Worm (Caenorhabditis elegans) whole organism, L1 larva: ENCODE data around the gene unc-9.

Source experiments
- C04F5.9 ChIP-seq: sonication (generic microtip); optimal IDR thresholded peaks from 2 replicates; lab custom pipeline; 2016; ENCODE audit warnings: missing genetic modification characterization, missing compliant biosample characterization
- F16B12.6 ChIP-seq: fragments of 150-350 bp; optimal IDR thresholded peaks from 2 replicates; lab custom pipeline; 2014; ENCODE audit warnings: missing biosample characterization, missing genetic modification characterization
- Y116A8C.19 ChIP-seq: sonication (generic microtip); optimal IDR thresholded peaks from 2 replicates; lab custom pipeline; 2016; ENCODE audit warnings: missing compliant biosample characterization, missing genetic modification characterization, borderline replicate concordance
- aha-1 ChIP-seq: fragments of 150-350 bp; optimal IDR thresholded peaks from 2 replicates; lab custom pipeline; 2014; ENCODE audit warnings: missing biosample characterization, missing genetic modification characterization
- alr-1 ChIP-seq: fragments of 200-800 bp; sonication (Bioruptor generic); optimal IDR thresholded peaks from 2 replicates; lab custom pipeline; 2018; ENCODE audit warnings: borderline replicate concordance, mild to moderate bottlenecking, missing genetic modification characterization, missing compliant biosample characterization
- ceh-63 ChIP-seq: fragments of 200-800 bp; sonication (Bioruptor generic); optimal IDR thresholded peaks from 2 replicates; lab custom pipeline; 2018; ENCODE audit warnings: mild to moderate bottlenecking, missing genetic modification characterization, missing compliant biosample characterization
- ceh-82 ChIP-seq, 3 experiments: fragments of 150-350 bp in 1 of 3; sonication (generic microtip) in 2 of 3; optimal IDR thresholded peaks; 2 replicates each; lab custom pipeline; 2014 to 2017; ENCODE audit warnings: missing biosample characterization in 3 of 3, missing genetic modification characterization in 3 of 3
- dsc-1 ChIP-seq: sonication (generic microtip); optimal IDR thresholded peaks from 2 replicates; lab custom pipeline; 2016; ENCODE audit warnings: mild to moderate bottlenecking, missing genetic modification characterization, missing compliant biosample characterization
- efl-1 ChIP-seq, 4 experiments: fragments of 150-350 bp; optimal IDR thresholded peaks in 3 of 4; peaks in 1 of 4; 1 replicate in 1 of 4; 2 replicates in 3 of 4; lab custom pipeline; 2014; ENCODE audit warnings: missing biosample characterization in 2 of 4, missing genetic modification characterization in 2 of 4, missing genetic modification reagents in 2 of 4
- egl-13 ChIP-seq: sonication (generic microtip); optimal IDR thresholded peaks from 2 replicates; lab custom pipeline; 2016; ENCODE audit warnings: missing genotype, missing genetic modification reagents, missing genetic modification characterization, missing compliant biosample characterization
- elt-2 ChIP-seq: sonication (generic microtip); optimal IDR thresholded peaks from 2 replicates; lab custom pipeline; 2016; ENCODE audit warnings: missing genetic modification characterization, mild to moderate bottlenecking, inconsistent platforms, missing compliant biosample characterization, missing genetic modification reagents
- elt-3 ChIP-seq, 6 experiments: fragments of 150-350 bp in 1 of 6; sonication (generic microtip); optimal IDR thresholded peaks; 2 replicates each; lab custom pipeline; 2017 to 2018; ENCODE audit warnings: missing biosample characterization in 6 of 6, missing genetic modification characterization in 6 of 6, inconsistent platforms in 1 of 6
- fkh-10 ChIP-seq: sonication (generic microtip); optimal IDR thresholded peaks from 2 replicates; lab custom pipeline; 2017; ENCODE audit warnings: missing biosample characterization, missing genetic modification reagents, missing genetic modification characterization
- grh-1 ChIP-seq: fragments of 200-800 bp; sonication (Bioruptor generic); IDR thresholded peaks from 2 replicates; pipeline ENCODE4 v1.3.6; 2022; ENCODE audit warnings: missing genetic modification reagents, missing genetic modification characterization, missing compliant biosample characterization
- hlh-17 ChIP-seq: fragments of 200-800 bp; sonication (Bioruptor generic); optimal IDR thresholded peaks from 2 replicates; lab custom pipeline; 2018; ENCODE audit warnings: missing genetic modification characterization, mild to moderate bottlenecking, missing compliant biosample characterization, moderate library complexity, borderline replicate concordance
- irx-1 ChIP-seq: sonication (generic microtip); optimal IDR thresholded peaks from 2 replicates; lab custom pipeline; 2016; ENCODE audit warnings: missing genetic modification characterization, missing compliant biosample characterization
- jun-1 ChIP-seq: fragments of 150-350 bp; optimal IDR thresholded peaks from 2 replicates; lab custom pipeline; 2014; ENCODE audit warnings: missing biosample characterization, missing genetic modification reagents, missing genetic modification characterization
- lin-13 ChIP-seq: fragments of 150-350 bp; optimal IDR thresholded peaks from 2 replicates; lab custom pipeline; 2014; ENCODE audit warnings: missing biosample characterization, missing genetic modification reagents, missing genetic modification characterization
- lin-15B ChIP-seq: fragments of 150-350 bp; sonication (generic microtip); optimal IDR thresholded peaks from 3 replicates; lab custom pipeline; 2014; ENCODE audit warnings: missing biosample characterization, missing genetic modification characterization
- lin-35 ChIP-seq, 2 experiments: fragments of 150-350 bp; optimal IDR thresholded peaks; 2 replicates each; lab custom pipeline; 2014; ENCODE audit warnings: missing biosample characterization in 2 of 2, missing genetic modification characterization in 2 of 2, missing genetic modification reagents in 2 of 2
- lir-3 ChIP-seq: sonication (generic microtip); optimal IDR thresholded peaks from 2 replicates; lab custom pipeline; 2016; ENCODE audit warnings: mild to moderate bottlenecking, missing genetic modification characterization, moderate library complexity, missing compliant biosample characterization; ENCODE audit not compliant: poor library complexity
- mab-9 ChIP-seq: fragments of 200-800 bp; sonication (Bioruptor generic); IDR thresholded peaks from 2 replicates; pipeline ENCODE4 v1.3.6; 2022; ENCODE audit warnings: missing genetic modification reagents, missing genetic modification characterization, missing compliant biosample characterization
- mdl-1 ChIP-seq, 2 experiments: fragments of 150-350 bp; optimal IDR thresholded peaks; 2 replicates each; lab custom pipeline; 2014 to 2017; ENCODE audit warnings: missing biosample characterization in 2 of 2, missing genetic modification characterization in 2 of 2, inconsistent platforms in 1 of 2
- mef-2 ChIP-seq: fragments of 150-350 bp; optimal IDR thresholded peaks from 2 replicates; lab custom pipeline; 2014; ENCODE audit warnings: missing biosample characterization, missing genetic modification characterization
- nhr-20 ChIP-seq: sonication (generic microtip); optimal IDR thresholded peaks from 2 replicates; lab custom pipeline; 2016; ENCODE audit warnings: mild to moderate bottlenecking, missing genetic modification characterization, missing compliant biosample characterization
- nhr-76 ChIP-seq: sonication (generic microtip); optimal IDR thresholded peaks from 2 replicates; lab custom pipeline; 2017; ENCODE audit warnings: missing biosample characterization, missing genetic modification characterization
- nhr-84 ChIP-seq: sonication (generic microtip); optimal IDR thresholded peaks from 2 replicates; lab custom pipeline; 2017; ENCODE audit warnings: missing biosample characterization, missing genetic modification characterization
- nhr-85 ChIP-seq: sonication (generic microtip); peaks from one replicate; lab custom pipeline; 2016; ENCODE audit warnings: missing genetic modification characterization, inconsistent platforms, missing compliant biosample characterization
- snu-23 ChIP-seq: sonication (generic microtip); optimal IDR thresholded peaks from 2 replicates; lab custom pipeline; 2016; ENCODE audit warnings: missing genetic modification characterization, missing compliant biosample characterization
- sptf-1 ChIP-seq: fragments of 150-350 bp; optimal IDR thresholded peaks from 2 replicates; lab custom pipeline; 2014; ENCODE audit warnings: missing biosample characterization, missing genetic modification characterization
- sup-37 ChIP-seq: fragments of 200-800 bp; sonication (Bioruptor generic); optimal IDR thresholded peaks from 2 replicates; lab custom pipeline; 2018; ENCODE audit warnings: mild to moderate bottlenecking, missing genetic modification characterization, missing compliant biosample characterization
- swsn-7 ChIP-seq: sonication (generic microtip); optimal IDR thresholded peaks from 2 replicates; lab custom pipeline; 2016; ENCODE audit warnings: missing genetic modification characterization, missing compliant biosample characterization
- tbx-2 ChIP-seq: sonication (generic microtip); optimal IDR thresholded peaks from 2 replicates; lab custom pipeline; 2016; ENCODE audit warnings: missing genetic modification characterization, missing compliant biosample characterization
- tlp-1 ChIP-seq: fragments of 150-350 bp; optimal IDR thresholded peaks from 2 replicates; lab custom pipeline; 2014; ENCODE audit warnings: missing biosample characterization, missing genetic modification characterization
- unc-30 ChIP-seq: sonication (generic microtip); optimal IDR thresholded peaks from 2 replicates; lab custom pipeline; 2017; ENCODE audit warnings: missing biosample characterization, missing genetic modification characterization
- unc-86 ChIP-seq: sonication (generic microtip); optimal IDR thresholded peaks from 2 replicates; lab custom pipeline; 2016; ENCODE audit warnings: missing genetic modification characterization, missing compliant biosample characterization
- xbp-1 ChIP-seq: sonication (generic microtip); optimal IDR thresholded peaks from 2 replicates; lab custom pipeline; 2016; ENCODE audit warnings: missing genetic modification characterization, missing compliant biosample characterization
- zip-4 ChIP-seq: fragments of 200-800 bp; sonication (Bioruptor generic); optimal IDR thresholded peaks from 2 replicates; lab custom pipeline; 2018; ENCODE audit warnings: mild to moderate bottlenecking, missing genetic modification characterization, moderate library complexity, missing compliant biosample characterization
- ztf-11 ChIP-seq, 2 experiments: sonication (generic microtip); optimal IDR thresholded peaks; 2 replicates each; lab custom pipeline; 2016 to 2017; ENCODE audit warnings: missing genetic modification characterization in 2 of 2, missing biosample characterization in 1 of 2, missing compliant biosample characterization in 1 of 2

The unc-9 gene

ce11 chrX:13251354-13251843 lies 49.8 kb downstream of the unc-9 start (continued):
- TF ChIP-seq lin-13 (peak; percentile 25), sptf-1 (tag; lab: Kevin White, UChicago) (no peak), dsc-1 (tag; lab: Kevin White, UChicago) (peak; percentile 56), hlh-17 (GFP tag; lab: Kevin White, UChicago) (no peak), ztf-11 (tag; optimal IDR thresholded peaks at IDR 0.05; lab: Kevin White, UChicago) (no peak), nhr-76 (no peak), unc-30 (tag; lab: Kevin White, UChicago) (no peak), nhr-20 (tag; lab: Kevin White, UChicago) (peak; percentile 89), efl-1 (optimal IDR thresholded peaks at IDR 0.05; lab: Kevin White, UChicago) (peak; percentile 34 to 39), efl-1 (GFP tag; optimal IDR thresholded peaks at IDR 0.05 in 1 of 2; lab: Kevin White, UChicago) (peak in 1 of 2 experiments; percentile 46), lir-3 (tag; lab: Kevin White, UChicago) (no peak), alr-1 (no peak), C04F5.9 (tag; lab: Kevin White, UChicago) (no peak), egl-13 (no peak), mef-2 (no peak), lin-35 (GFP tag; optimal IDR thresholded peaks at IDR 0.05; lab: Kevin White, UChicago) (peak; percentile 64 to 74), elt-2 (tag; lab: Kevin White, UChicago) (no peak), irx-1 (tag; lab: Kevin White, UChicago) (peak; percentile 35), elt-3 (tag; optimal IDR thresholded peaks at IDR 0.05; lab: Kevin White, UChicago) (peak in 2 of 6 experiments; percentile 8 to 28), xbp-1 (tag; lab: Kevin White, UChicago) (peak; percentile 62), nhr-84 (tag; lab: Kevin White, UChicago) (no peak), unc-86 (tag; lab: Kevin White, UChicago) (peak; percentile 55), nhr-85 (tag; lab: Kevin White, UChicago) (peak; percentile 87), aha-1 (tag; lab: Kevin White, UChicago) (peak; percentile 26), fkh-10 (GFP tag; lab: Kevin White, UChicago) (peak; percentile 8), snu-23 (GFP tag; lab: Kevin White, UChicago) (peak; percentile 84), ceh-82 (tag; optimal IDR thresholded peaks at IDR 0.05; lab: Kevin White, UChicago) (peak; percentile 7 to 65 (median 26)), zip-4 (GFP tag; lab: Kevin White, UChicago) (no peak), mdl-1 (tag; optimal IDR thresholded peaks at IDR 0.05; lab: Kevin White, UChicago) (peak; percentile 86 to 97), grh-1 (GFP tag; lab: Robert Waterston, UW) (peak; percentile 60), mab-9 (GFP tag; lab: Robert Waterston, UW) (0 out of 2 replicates have a peak, but pooled peaks have one; percentile 19)

- TF ChIP-seq sup-37 (GFP tag; lab: Kevin White, UChicago) (no peak), snu-23 (GFP tag; lab: Kevin White, UChicago) (no peak), elt-2 (tag; lab: Kevin White, UChicago) (no peak), Y116A8C.19 (tag; lab: Kevin White, UChicago) (no peak), jun-1 (no peak), lin-15B (tag; lab: Kevin White, UChicago) (no peak)
- TF ChIP-seq, all 84 proteins: peak for 0
These were observed 50.4 kb downstream of the unc-9 start, which contains the start of gene nhr-32 for ce11 chrX:13251914-13252434. Gene nhr-32 (plus strand): TSS chrX:13251964.

ce11 chrX:13257577-13257976 lies 56.0 kb downstream of the unc-9 start, which contains the start of gene K08H2.10:
Gene K08H2.10 (plus strand): TSS chrX:13257806.
- TF ChIP-seq tlp-1 (tag; lab: Kevin White, UChicago) (peak; percentile 77), F16B12.6 (tag; lab: Kevin White, UChicago) (no peak), irx-1 (tag; lab: Kevin White, UChicago) (no peak), efl-1 (optimal IDR thresholded peaks at IDR 0.05; lab: Kevin White, UChicago) (no peak), efl-1 (GFP tag; optimal IDR thresholded peaks at IDR 0.05 in 1 of 2; lab: Kevin White, UChicago) (peak in 1 of 2 experiments; percentile 41), ceh-63 (GFP tag; lab: Kevin White, UChicago) (no peak), tbx-2 (no peak), elt-2 (tag; lab: Kevin White, UChicago) (peak; percentile 82), ceh-82 (tag; optimal IDR thresholded peaks at IDR 0.05; lab: Kevin White, UChicago) (no peak), swsn-7 (tag; lab: Kevin White, UChicago) (no peak)
